Worm (Caenorhabditis elegans): ENCODE measurements around the gene klp-3.

The klp-3 gene

ce11 chrII:7860221-7860928, 18.2 kb downstream of the klp-3 start, which contains the start of gene lin-5 (continued):
- TF ChIP-seq dpl-1 (GFP tag; optimal IDR thresholded peaks at IDR 0.05), result peak; percentile 83 to 91 (median 86)
- peak; percentile 51 for TF ChIP-seq snu-23 (GFP tag; optimal IDR thresholded peaks at IDR 0.05)
- no peak for TF ChIP-seq dsc-1 (tag; optimal IDR thresholded peaks at IDR 0.05)
- no peak for TF ChIP-seq fos-1 (tag; optimal IDR thresholded peaks at IDR 0.05)
- peak; percentile 46 for TF ChIP-seq nhr-47 (tag; optimal IDR thresholded peaks at IDR 0.05)
- TF ChIP-seq lin-35 (GFP tag; optimal IDR thresholded peaks at IDR 0.05), result peak; percentile 93 to 94
- TF ChIP-seq F16B12.6 (tag; optimal IDR thresholded peaks at IDR 0.05), result peak; percentile 65
- 0 out of 2 replicates have a peak, but pooled peaks have one; percentile 3 for TF ChIP-seq nhr-19 (GFP tag; conservative IDR thresholded peaks at IDR 0.05)
- no peak for TF ChIP-seq snpc-4 (tag; optimal IDR thresholded peaks at IDR 0.05)
- TF ChIP-seq nhr-85 (tag), result no peak
- TF ChIP-seq mab-9 (GFP tag; IDR thresholded peaks at IDR 0.05), result no peak
- TF ChIP-seq nhr-90 (tag; optimal IDR thresholded peaks at IDR 0.05; ENCODE audit: poor library complexity), result no peak
- TF ChIP-seq nhr-20 (tag; optimal IDR thresholded peaks at IDR 0.05), result peak; percentile 23
- TF ChIP-seq ztf-11 (tag; optimal IDR thresholded peaks at IDR 0.05), result no peak
- TF ChIP-seq mep-1 (tag; optimal IDR thresholded peaks at IDR 0.05), result peak; percentile 75
- TF ChIP-seq lin-13 (GFP tag; optimal IDR thresholded peaks at IDR 0.05), result no peak
- TF ChIP-seq vab-15 (tag; optimal IDR thresholded peaks at IDR 0.05), result no peak
- peak; percentile 76 for TF ChIP-seq lin-14 (GFP tag; optimal IDR thresholded peaks at IDR 0.05)
- TF ChIP-seq pqm-1 (tag; optimal IDR thresholded peaks at IDR 0.05), result no peak
- no peak for TF ChIP-seq jun-1 (tag; optimal IDR thresholded peaks at IDR 0.05)
- TF ChIP-seq ceh-8 (GFP tag; optimal IDR thresholded peaks at IDR 0.05), result no peak
- TF ChIP-seq sox-4 (tag; optimal IDR thresholded peaks at IDR 0.05), result no peak
- no peak for TF ChIP-seq efl-3 (GFP tag; optimal IDR thresholded peaks at IDR 0.05)
- TF ChIP-seq nhr-71 (tag; optimal IDR thresholded peaks at IDR 0.05), result peak; percentile 58
- TF ChIP-seq mdl-1 (tag; optimal IDR thresholded peaks at IDR 0.05), result peak in 1 of 2 experiments; percentile 20
- TF ChIP-seq pag-3 (tag; optimal IDR thresholded peaks at IDR 0.05; ENCODE audit: borderline replicate concordance, insufficient read depth), result no peak
- TF ChIP-seq pax-3 (tag; optimal IDR thresholded peaks at IDR 0.05), result no peak
- no peak for TF ChIP-seq skn-1 (tag; optimal IDR thresholded peaks at IDR 0.05)
- no peak for TF ChIP-seq C34B4.2 (tag; optimal IDR thresholded peaks at IDR 0.05)
- TF ChIP-seq tlp-1 (tag; optimal IDR thresholded peaks at IDR 0.05), result no peak
- TF ChIP-seq tbx-2 (tag; optimal IDR thresholded peaks at IDR 0.05), result no peak
- no peak for TF ChIP-seq unc-98 (GFP tag; IDR thresholded peaks at IDR 0.05)
- TF ChIP-seq ceh-63 (GFP tag; optimal IDR thresholded peaks at IDR 0.05), result no peak
- no peak for TF ChIP-seq hlh-4 (tag; optimal IDR thresholded peaks at IDR 0.05)
- no peak for TF ChIP-seq ces-1 (GFP tag; optimal IDR thresholded peaks at IDR 0.05)
- TF ChIP-seq irx-1 (tag; optimal IDR thresholded peaks at IDR 0.05), result no peak
- TF ChIP-seq elt-2 (tag; optimal IDR thresholded peaks at IDR 0.05), result no peak
- no peak for TF ChIP-seq sptf-1 (tag; optimal IDR thresholded peaks at IDR 0.05)
- peak; percentile 74 for TF ChIP-seq fkh-8 (tag; optimal IDR thresholded peaks at IDR 0.05)
- peak; percentile 7 for TF ChIP-seq nhr-77 (tag; optimal IDR thresholded peaks at IDR 0.05)

- TF ChIP-seq blmp-1 (tag; optimal IDR thresholded peaks at IDR 0.05) (no peak), lin-15B (tag; optimal IDR thresholded peaks at IDR 0.05) (peak; percentile 19), skn-1 (tag; optimal IDR thresholded peaks at IDR 0.05) (no peak), lin-39 (tag; optimal IDR thresholded peaks at IDR 0.05) (no peak), efl-1 (optimal IDR thresholded peaks at IDR 0.05) (peak in 1 of 2 experiments; percentile 23), efl-1 (GFP tag; optimal IDR thresholded peaks at IDR 0.05 in 1 of 2) (peak; percentile 54 to 89), pqm-1 (tag; optimal IDR thresholded peaks at IDR 0.05) (no peak)
Observed at ce11 chrII:7863480-7864125, 21.4 kb downstream of the klp-3 start.
